Fruit fly (Drosophila melanogaster): ENCODE data around the gene LManVI.

LManVI gene

DNA sequence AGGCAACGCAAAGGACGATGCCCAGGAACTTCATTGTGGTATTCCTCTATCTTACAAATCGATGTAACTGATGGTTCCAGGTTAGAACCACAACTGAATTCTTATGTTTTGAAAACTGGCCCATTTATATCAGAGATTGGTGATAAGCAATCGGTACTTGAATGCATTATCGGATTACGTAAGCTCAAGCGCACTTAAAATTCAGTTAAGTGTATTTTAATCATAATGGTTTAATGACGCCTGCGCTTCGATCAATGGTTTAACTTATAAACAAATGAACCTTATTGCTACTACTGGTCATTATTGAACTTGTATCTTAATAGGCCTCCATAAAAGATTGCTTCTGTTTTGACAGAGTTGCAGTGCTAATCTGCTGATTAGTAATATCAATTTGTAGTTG is 4.9 kb downstream of the LManVI start, which contains the start of gene LManV:
Gene LManV, minus strand, starts transcription at position 101 of the 400 bp plus-strand sequence.
- TF ChIP-seq CG11294 (GFP tag; IDR thresholded peaks at IDR 0.05) (no peak), CG10631 (GFP tag; optimal IDR thresholded peaks at IDR 0.05) (no peak), svp (GFP tag) (peak; percentile 14), vri (GFP tag; optimal IDR thresholded peaks at IDR 0.05) (peak; percentile 14)

DNA sequence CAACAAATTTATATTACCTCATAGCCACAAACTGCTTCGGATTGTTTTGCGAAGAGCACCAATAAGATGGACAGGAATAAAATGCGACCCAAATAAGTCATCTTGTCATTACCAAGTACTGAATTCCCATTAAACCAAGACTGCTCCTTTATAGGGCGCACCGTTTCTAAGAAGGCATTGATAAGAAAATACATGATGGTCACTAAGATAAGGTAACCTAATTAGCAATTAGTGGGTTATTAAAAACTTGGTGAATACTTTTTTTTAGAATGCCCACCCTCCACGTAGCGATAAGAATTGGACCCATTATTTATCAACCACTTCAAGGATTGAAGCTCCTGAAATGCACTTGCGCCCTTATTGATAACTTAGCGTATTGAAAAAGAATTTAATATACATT is 8.8 kb downstream of the LManVI start, which contains the start of gene LManIV:
Gene LManIV, minus strand, starts transcription at position 101 of the 400 bp plus-strand sequence.
- TF ChIP-seq Smox (GFP tag; optimal IDR thresholded peaks at IDR 0.05) (no peak), Hr4 (GFP tag; optimal IDR thresholded peaks at IDR 0.05) (no peak), Blimp-1 (GFP tag; optimal IDR thresholded peaks at IDR 0.05) (no peak), CG15336 (GFP tag; IDR thresholded peaks at IDR 0.05) (no peak), spab (GFP tag; optimal IDR thresholded peaks at IDR 0.05) (no peak), CG6276 (GFP tag; optimal IDR thresholded peaks at IDR 0.05) (no peak), Ets96B (tag; optimal IDR thresholded peaks at IDR 0.05) (no peak), CG6792 (GFP tag; optimal IDR thresholded peaks at IDR 0.05) (no peak), Eip75B (GFP tag; optimal IDR thresholded peaks at IDR 0.05) (no peak), Sox14 (GFP tag; optimal IDR thresholded peaks at IDR 0.05) (no peak)

DNA sequence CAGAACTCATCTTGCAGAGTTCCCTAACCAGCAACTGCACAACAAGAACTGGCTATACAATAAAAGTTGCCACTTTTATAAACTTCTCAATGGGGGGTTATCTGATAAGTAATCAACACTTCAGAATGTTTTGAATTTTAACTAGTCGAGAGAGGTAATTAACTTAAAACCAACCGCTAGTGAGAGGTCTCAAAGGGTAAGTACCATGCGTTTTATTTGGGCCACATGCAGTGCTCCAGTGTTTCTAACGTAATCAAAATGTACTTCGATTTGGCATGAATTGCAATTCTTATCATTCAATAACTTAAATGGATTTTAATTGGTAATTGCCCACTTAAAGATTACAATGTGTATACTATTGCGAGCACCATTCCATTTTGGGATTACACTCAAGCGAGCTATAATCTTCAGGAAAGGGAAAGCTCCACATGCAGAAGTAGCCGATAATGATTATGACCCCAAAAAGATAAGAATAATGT is 12.4 kb downstream of the LManVI start, which contains the start of gene LManIII:
Gene LManIII, minus strand, starts transcription at position 51 of the 479 bp plus-strand sequence.
- TF ChIP-seq Blimp-1 (GFP tag; optimal IDR thresholded peaks at IDR 0.05) (no peak), CG11294 (GFP tag; IDR thresholded peaks at IDR 0.05) (no peak), fkh (GFP tag; optimal IDR thresholded peaks at IDR 0.05) (no peak), achi (GFP tag; optimal IDR thresholded peaks at IDR 0.05) (no peak)

DNA sequence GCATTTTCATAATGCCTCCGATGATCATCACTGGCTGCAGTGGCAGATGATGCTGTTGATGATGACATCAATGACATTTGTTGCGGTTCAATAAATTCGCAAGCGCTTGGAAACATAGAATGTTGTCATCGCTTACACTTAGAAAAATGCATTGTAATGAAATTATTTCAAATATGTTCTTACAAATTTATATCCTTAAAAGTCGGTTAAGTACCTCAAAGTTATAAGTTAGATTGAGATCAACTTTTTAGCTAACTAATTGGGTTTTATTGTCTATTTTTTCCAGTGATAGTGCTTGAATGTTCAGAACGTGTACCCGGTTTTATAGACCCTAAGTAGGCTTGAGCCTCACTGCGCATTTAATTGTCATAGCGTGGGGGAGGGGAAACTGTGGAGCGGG is 18.2 kb downstream of the LManVI start:
- TF ChIP-seq Blimp-1 (GFP tag; optimal IDR thresholded peaks at IDR 0.05): no peak
- no peak for TF ChIP-seq Sox15 (GFP tag; optimal IDR thresholded peaks at IDR 0.05)
- no peak for TF ChIP-seq CG10631 (GFP tag; optimal IDR thresholded peaks at IDR 0.05)
- TF ChIP-seq svp (GFP tag): no peak
- TF ChIP-seq CG3032 (tag; optimal IDR thresholded peaks at IDR 0.05): no peak
- TF ChIP-seq spab (GFP tag; optimal IDR thresholded peaks at IDR 0.05): peak; percentile 6
- TF ChIP-seq fd59A (GFP tag; optimal IDR thresholded peaks at IDR 0.05): no peak
- TF ChIP-seq Sox14 (GFP tag; optimal IDR thresholded peaks at IDR 0.05): no peak

DNA sequence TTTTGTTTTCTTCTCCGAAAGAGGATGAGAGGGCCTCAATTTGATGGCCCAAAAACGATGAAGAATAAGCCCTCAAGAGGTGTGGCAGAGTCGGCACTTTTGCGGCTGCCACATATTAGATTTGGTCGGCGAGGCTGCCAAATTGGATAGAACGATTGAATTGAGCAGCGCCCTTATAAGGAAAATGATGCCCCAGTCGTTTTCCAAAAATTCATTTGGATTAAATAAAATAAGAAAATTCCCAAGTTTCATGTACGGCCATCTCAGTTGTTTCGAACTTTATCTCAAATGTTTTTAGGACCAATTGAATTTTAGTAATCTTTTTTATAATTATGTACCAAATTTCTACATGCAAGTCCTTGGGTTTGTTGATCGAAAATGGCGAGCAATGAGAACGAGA is 29.0 kb downstream of the LManVI start, which contains the start of the genes CG45307 and CG12438:
Gene CG45307, minus strand, starts transcription at position 101 of the 400 bp plus-strand sequence.
Gene CG12438, plus strand, starts transcription at position 264 of the 400 bp plus-strand sequence.
- TF ChIP-seq CG15336 (GFP tag; IDR thresholded peaks at IDR 0.05): no peak
- no peak for TF ChIP-seq cyc (GFP tag; optimal IDR thresholded peaks at IDR 0.05)
- no peak for TF ChIP-seq CG3919 (GFP tag; optimal IDR thresholded peaks at IDR 0.05)
- no peak for TF ChIP-seq dsx (GFP tag; optimal IDR thresholded peaks at IDR 0.05; ENCODE audit: poor library complexity, severe bottlenecking)
- TF ChIP-seq CG1621 (tag; optimal IDR thresholded peaks at IDR 0.05): no peak
- TF ChIP-seq CG34406 (GFP tag; optimal IDR thresholded peaks at IDR 0.05): no peak
- TF ChIP-seq fd85E (GFP tag; optimal IDR thresholded peaks at IDR 0.05): no peak
- no peak for TF ChIP-seq Hr39 (GFP tag; optimal IDR thresholded peaks at IDR 0.05)
- TF ChIP-seq Ets96B (tag; optimal IDR thresholded peaks at IDR 0.05): no peak
- no peak for TF ChIP-seq CG6808 (GFP tag; optimal IDR thresholded peaks at IDR 0.05)
- TF ChIP-seq CG9139 (GFP tag; optimal IDR thresholded peaks at IDR 0.05): no peak
- no peak for TF ChIP-seq CG8319 (GFP tag; optimal IDR thresholded peaks at IDR 0.05)

DNA sequence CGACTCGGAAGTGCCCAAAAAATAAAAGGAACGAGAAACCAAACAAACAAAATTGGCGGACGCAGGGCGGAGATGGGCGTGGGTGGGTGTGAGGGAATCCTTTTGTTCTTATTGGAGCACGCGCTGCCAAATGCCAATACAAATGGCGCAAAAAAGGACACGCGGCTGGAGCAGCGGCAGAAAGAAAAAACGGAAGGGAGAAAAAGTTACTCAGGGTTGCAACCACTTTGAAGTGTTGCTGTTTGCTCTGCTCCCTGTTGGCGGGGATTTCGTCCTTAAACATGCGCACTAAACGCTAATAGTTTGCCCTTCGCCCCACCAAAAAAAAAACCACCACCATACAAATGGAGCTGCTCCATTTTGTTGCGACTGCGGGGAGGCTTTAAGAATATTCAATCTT is 33.6 kb downstream of the LManVI start:
- TF ChIP-seq CG3919 (GFP tag; optimal IDR thresholded peaks at IDR 0.05): no peak
- TF ChIP-seq Lpt (GFP tag; optimal IDR thresholded peaks at IDR 0.05): no peak
- TF ChIP-seq Eip93F (GFP tag; optimal IDR thresholded peaks at IDR 0.05): no peak
- TF ChIP-seq Eip75B (GFP tag; optimal IDR thresholded peaks at IDR 0.05): no peak
- no peak for TF ChIP-seq eg (GFP tag; IDR thresholded peaks at IDR 0.05)
- TF ChIP-seq Smox (GFP tag; optimal IDR thresholded peaks at IDR 0.05): no peak
- TF ChIP-seq CG34406 (GFP tag; optimal IDR thresholded peaks at IDR 0.05): no peak
- TF ChIP-seq CG6276 (GFP tag; optimal IDR thresholded peaks at IDR 0.05): no peak
- TF ChIP-seq CG1621 (tag; optimal IDR thresholded peaks at IDR 0.05): no peak
- no peak for TF ChIP-seq CG3032 (tag; optimal IDR thresholded peaks at IDR 0.05)
- no peak for TF ChIP-seq CG8119 (GFP tag; IDR thresholded peaks at IDR 0.05)
- no peak for TF ChIP-seq CG6163 (GFP tag; IDR thresholded peaks at IDR 0.05)
- no peak for TF ChIP-seq CG8319 (GFP tag; optimal IDR thresholded peaks at IDR 0.05)
- no peak for TF ChIP-seq salr (GFP tag; optimal IDR thresholded peaks at IDR 0.05)
- no peak for TF ChIP-seq pdm3 (GFP tag; optimal IDR thresholded peaks at IDR 0.05)
- no peak for TF ChIP-seq fd85E (GFP tag; optimal IDR thresholded peaks at IDR 0.05)
